Fruit fly (Drosophila melanogaster) whole organism, prepupa: Measurements from ENCODE around the gene CG13694.
A peak's percentile ranks its signal among the peaks of the same experiment; 100 is the strongest.

ENCODE experiments used
- Blimp-1 ChIP-seq: fragments of 200-800 bp; sonication (Bioruptor generic); optimal IDR thresholded peaks from 3 replicates; lab custom pipeline; 2017; ENCODE audit warnings: missing biosample characterization, missing genetic modification characterization, mild to moderate bottlenecking, moderate library complexity, missing genetic modification reagents
- CG10631 ChIP-seq: fragments of 200-800 bp; sonication (Bioruptor generic); optimal IDR thresholded peaks from 2 replicates; lab custom pipeline; 2016; ENCODE audit warnings: missing biosample characterization, missing genetic modification characterization
- CG10669 ChIP-seq: fragments of 200-800 bp; sonication (Bioruptor generic); optimal IDR thresholded peaks from 3 replicates; lab custom pipeline; 2018; ENCODE audit warnings: missing biosample characterization, mild to moderate bottlenecking, missing genetic modification characterization, moderate library complexity
- CG11294 ChIP-seq: fragments of 200-800 bp; sonication (Bioruptor generic); IDR thresholded peaks from 2 replicates; pipeline ENCODE4 v1.3.6; 2022; ENCODE audit warnings: missing biosample characterization, missing genetic modification characterization
- CG11762 ChIP-seq: fragments of 200-800 bp; sonication (Bioruptor generic); optimal IDR thresholded peaks from 3 replicates; lab custom pipeline; 2016; ENCODE audit warnings: missing biosample characterization, missing genetic modification characterization; ENCODE audit not compliant: insufficient read depth
- CG15336 ChIP-seq: fragments of 200-800 bp; sonication (Bioruptor generic); IDR thresholded peaks from 2 replicates; pipeline ENCODE4 v1.3.6; 2022; ENCODE audit warnings: missing biosample characterization, missing genetic modification characterization
- CG16779 ChIP-seq: fragments of 200-800 bp; sonication (Bioruptor generic); optimal IDR thresholded peaks from 3 replicates; lab custom pipeline; 2017; ENCODE audit warnings: missing biosample characterization, mild to moderate bottlenecking, missing genetic modification characterization
- CG6163 ChIP-seq: fragments of 200-800 bp; sonication (Bioruptor generic); IDR thresholded peaks from 3 replicates; pipeline ENCODE4 v1.3.6; 2022; ENCODE audit warnings: missing biosample characterization, missing genetic modification characterization
- CG6808 ChIP-seq: fragments of 200-800 bp; sonication (Bioruptor generic); optimal IDR thresholded peaks from 3 replicates; lab custom pipeline; 2017; ENCODE audit warnings: missing biosample characterization, missing genetic modification characterization, mild to moderate bottlenecking, moderate library complexity, missing genetic modification reagents
- CG6854 ChIP-seq: fragments of 200-800 bp; sonication (Bioruptor generic); optimal IDR thresholded peaks from 2 replicates; lab custom pipeline; 2017; ENCODE audit warnings: missing biosample characterization, mild to moderate bottlenecking, missing genetic modification characterization
- CG7368 ChIP-seq: fragments of 200-800 bp; sonication (Bioruptor generic); optimal IDR thresholded peaks from 3 replicates; lab custom pipeline; 2016; ENCODE audit warnings: missing biosample characterization, missing genetic modification characterization
- CG9139 ChIP-seq: fragments of 200-800 bp; sonication (Bioruptor generic); optimal IDR thresholded peaks from 3 replicates; lab custom pipeline; 2017; ENCODE audit warnings: missing biosample characterization, mild to moderate bottlenecking, missing genetic modification characterization
- Eip75B ChIP-seq: fragments of 200-800 bp; sonication (Bioruptor generic); optimal IDR thresholded peaks from 3 replicates; lab custom pipeline; 2016; ENCODE audit warnings: missing biosample characterization, missing genetic modification characterization
- Eip78C ChIP-seq: fragments of 200-800 bp; sonication (Bioruptor generic); peaks from one replicate; lab custom pipeline; 2016; ENCODE audit warnings: missing biosample characterization, missing genetic modification characterization
- Hr38 ChIP-seq: sonication (Bioruptor generic); optimal IDR thresholded peaks from 2 replicates; lab custom pipeline; 2016; ENCODE audit warnings: missing biosample characterization, missing genetic modification characterization
- Lpt ChIP-seq: fragments of 200-800 bp; sonication (Bioruptor generic); optimal IDR thresholded peaks from 3 replicates; lab custom pipeline; 2016; ENCODE audit warnings: missing biosample characterization, missing genetic modification characterization
- Sox102F ChIP-seq: fragments of 200-800 bp; sonication (Bioruptor generic); optimal IDR thresholded peaks from 2 replicates; lab custom pipeline; 2016; ENCODE audit warnings: missing biosample characterization, mild to moderate bottlenecking, missing genetic modification characterization
- Sox14 ChIP-seq: fragments of 200-800 bp; sonication (Bioruptor generic); optimal IDR thresholded peaks from 3 replicates; lab custom pipeline; 2016; ENCODE audit warnings: missing biosample characterization, missing genetic modification characterization
- Sox15 ChIP-seq: fragments of 200-800 bp; sonication (Bioruptor generic); optimal IDR thresholded peaks from 3 replicates; lab custom pipeline; 2016; ENCODE audit warnings: missing biosample characterization, missing genetic modification characterization
- acj6 ChIP-seq: fragments of 200-800 bp; sonication (Bioruptor generic); optimal IDR thresholded peaks from 3 replicates; lab custom pipeline; 2016; ENCODE audit warnings: missing biosample characterization, missing genetic modification characterization
- dsx ChIP-seq: fragments of 200-800 bp; optimal IDR thresholded peaks from 3 replicates; lab custom pipeline; 2019; ENCODE audit warnings: missing biosample characterization, mild to moderate bottlenecking, missing genetic modification characterization, moderate library complexity; ENCODE audit not compliant: poor library complexity, severe bottlenecking
- esn ChIP-seq: fragments of 200-800 bp; sonication (Bioruptor generic); optimal IDR thresholded peaks from 2 replicates; lab custom pipeline; 2016; ENCODE audit warnings: missing biosample characterization, mild to moderate bottlenecking, missing genetic modification characterization, moderate library complexity
- fd59A ChIP-seq: fragments of 200-800 bp; sonication (Bioruptor generic); optimal IDR thresholded peaks from 2 replicates; lab custom pipeline; 2017; ENCODE audit warnings: missing biosample characterization, mild to moderate bottlenecking, missing genetic modification characterization, missing genetic modification reagents
- fkh ChIP-seq: fragments of 200-800 bp; sonication (Bioruptor generic); optimal IDR thresholded peaks from 3 replicates; lab custom pipeline; 2017; ENCODE audit warnings: missing biosample characterization, mild to moderate bottlenecking, missing genetic modification characterization, moderate library complexity
- net ChIP-seq: fragments of 200-800 bp; sonication (Bioruptor generic); optimal IDR thresholded peaks from 3 replicates; lab custom pipeline; 2016; ENCODE audit warnings: missing biosample characterization, missing genetic modification characterization
- pdm3 ChIP-seq: fragments of 200-800 bp; sonication (Bioruptor generic); optimal IDR thresholded peaks from 3 replicates; lab custom pipeline; 2016; ENCODE audit warnings: missing biosample characterization, missing genetic modification characterization
- salr ChIP-seq, 2 experiments: fragments of 200-800 bp; sonication (Bioruptor generic); optimal IDR thresholded peaks; 3 replicates each; lab custom pipeline; 2016 to 2018; ENCODE audit warnings: missing biosample characterization in 2 of 2, missing genetic modification characterization in 2 of 2, mild to moderate bottlenecking in 1 of 2
- ss ChIP-seq, 2 experiments: fragments of 200-800 bp; sonication (Bioruptor generic); optimal IDR thresholded peaks; 2 replicates in 1 of 2; 3 replicates in 1 of 2; lab custom pipeline; 2017 to 2018; ENCODE audit warnings: mild to moderate bottlenecking in 2 of 2, missing biosample characterization in 2 of 2, missing genetic modification characterization in 2 of 2, moderate library complexity in 1 of 2
- vri ChIP-seq: fragments of 200-800 bp; sonication (Bioruptor generic); optimal IDR thresholded peaks from 3 replicates; lab custom pipeline; 2016; ENCODE audit warnings: missing biosample characterization, mild to moderate bottlenecking, missing genetic modification characterization

The CG13694 gene

DNA sequence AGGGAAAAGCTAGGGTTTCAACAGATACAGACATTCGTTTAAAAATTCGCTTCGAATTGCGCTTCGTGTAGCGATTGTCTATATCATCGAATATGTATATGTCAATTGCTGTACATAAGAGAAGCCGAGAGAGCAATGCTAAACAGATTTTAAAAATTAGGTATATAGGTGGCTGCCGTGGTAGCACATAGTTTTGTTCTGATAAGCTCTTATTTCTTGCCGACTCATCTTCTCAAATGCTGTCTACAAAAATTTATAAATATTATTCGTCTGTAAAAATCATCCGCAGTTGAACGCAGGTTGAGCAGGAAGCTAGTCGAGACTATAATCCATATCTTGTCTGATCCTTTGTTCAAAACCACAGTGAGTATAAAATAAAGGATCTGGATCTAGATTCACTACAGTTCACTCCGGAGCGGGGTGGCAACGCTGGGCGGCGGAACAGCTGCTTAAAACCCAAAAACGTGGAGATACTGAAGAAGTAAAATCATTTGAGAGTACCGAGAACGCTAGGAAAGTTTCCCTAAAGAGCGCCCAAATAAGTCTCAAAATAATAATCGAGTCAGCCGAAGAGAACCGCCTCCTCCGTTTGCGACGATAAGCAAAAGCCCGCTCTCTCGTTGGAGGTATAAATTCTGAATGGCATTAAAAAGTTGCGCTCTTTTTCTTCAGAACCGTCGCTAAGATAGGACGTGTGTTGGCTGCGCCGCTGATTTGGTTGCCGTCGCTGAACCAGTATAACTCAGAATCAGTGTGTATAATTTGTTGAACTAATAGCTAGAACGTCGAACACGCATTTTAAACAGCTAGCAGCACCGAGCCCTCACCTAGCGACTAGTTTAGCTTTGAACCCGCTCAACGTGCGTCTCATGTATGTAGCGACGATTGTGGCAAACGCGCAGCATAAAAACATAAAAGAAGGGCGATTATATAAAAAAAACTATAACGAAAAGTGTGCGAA lies 8.5 kb downstream of the CG13694 start:
- TF ChIP-seq Sox15 (no peak), pdm3 (GFP tag; lab: Kevin White, UChicago) (no peak), acj6 (GFP tag; lab: Kevin White, UChicago) (no peak), net (GFP tag; lab: Kevin White, UChicago) (no peak), Eip78C (GFP tag; lab: Kevin White, UChicago) (peak; percentile 47), CG7368 (GFP tag; lab: Kevin White, UChicago) (no peak), ss (GFP tag; optimal IDR thresholded peaks at IDR 0.05; lab: Kevin White, UChicago) (no peak), Eip75B (GFP tag; lab: Kevin White, UChicago) (no peak), Sox14 (GFP tag; lab: Kevin White, UChicago) (peak; percentile 86), dsx (GFP tag; lab: Kevin White, UChicago) (no peak), Sox102F (GFP tag; lab: Kevin White, UChicago) (no peak), CG16779 (tag; lab: Kevin White, UChicago) (no peak), CG11762 (GFP tag; lab: Kevin White, UChicago) (no peak), CG6854 (peak; percentile 71), fkh (GFP tag; lab: Kevin White, UChicago) (no peak), Hr38 (GFP tag; lab: Kevin White, UChicago) (no peak), esn (GFP tag; lab: Kevin White, UChicago) (peak; percentile 6)

DNA sequence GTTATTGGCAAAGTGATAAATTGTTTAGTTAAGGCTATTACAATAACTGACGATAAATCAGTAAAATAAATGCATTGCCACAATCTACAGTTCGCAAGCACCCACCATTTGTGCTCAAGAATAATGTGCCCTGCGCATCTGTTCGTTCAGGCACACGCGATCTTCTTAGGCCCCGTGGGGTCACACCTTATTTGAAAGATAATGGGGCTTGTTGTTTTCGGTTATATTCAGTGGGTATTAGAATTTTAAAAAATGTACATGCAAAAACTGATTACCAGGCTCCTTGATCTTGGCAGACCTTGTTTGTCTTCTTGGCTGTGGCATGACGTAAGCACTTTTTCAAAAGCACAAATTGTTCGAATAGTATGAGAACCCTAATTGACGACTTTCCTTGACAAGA lies 9.3 kb downstream of the CG13694 start:
- TF ChIP-seq Blimp-1 (GFP tag; lab: Kevin White, UChicago): no peak
- TF ChIP-seq salr (GFP tag; optimal IDR thresholded peaks at IDR 0.05; lab: Kevin White, UChicago): no peak
- TF ChIP-seq vri (GFP tag; lab: Kevin White, UChicago): no peak
- TF ChIP-seq CG10669 (GFP tag; lab: Kevin White, UChicago): no peak
- no peak for TF ChIP-seq Lpt
- TF ChIP-seq CG6808 (GFP tag; lab: Kevin White, UChicago): no peak
- no peak for TF ChIP-seq fd59A (GFP tag; lab: Kevin White, UChicago)
- TF ChIP-seq Sox15: no peak
- no peak for TF ChIP-seq ss (GFP tag; optimal IDR thresholded peaks at IDR 0.05; lab: Kevin White, UChicago)
- TF ChIP-seq CG6163: no peak
- no peak for TF ChIP-seq Sox14 (GFP tag; lab: Kevin White, UChicago)
- TF ChIP-seq CG10631 (GFP tag; lab: Kevin White, UChicago): no peak
- TF ChIP-seq Eip75B (GFP tag; lab: Kevin White, UChicago): no peak

DNA sequence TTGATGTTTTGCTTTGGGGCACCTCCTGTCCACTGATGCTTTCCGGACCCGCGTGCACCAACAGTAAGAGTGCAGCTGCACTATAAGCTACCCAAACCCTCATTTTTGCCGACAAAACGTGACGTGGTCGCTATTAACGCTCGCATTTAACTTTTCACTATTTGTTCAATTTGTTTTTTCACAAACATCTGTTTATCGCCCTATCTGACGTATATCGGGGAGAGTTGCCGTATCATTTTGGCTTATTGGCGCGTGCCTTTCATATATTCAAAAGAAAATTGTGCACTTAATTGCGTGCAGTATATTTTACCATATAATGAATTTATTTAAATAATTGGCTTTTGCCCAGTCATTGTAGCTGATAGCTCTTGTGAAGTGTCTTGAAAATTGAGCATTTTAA lies 9.7 kb downstream of the CG13694 start, which contains the start of the genes Nhe1 and Sam-S:
Gene Nhe1, minus strand, starts transcription at position 193 of the 400 bp plus-strand sequence.
Gene Sam-S, plus strand, starts transcription at position 364 of the 400 bp plus-strand sequence.
- no peak for TF ChIP-seq Eip75B (GFP tag; lab: Kevin White, UChicago)
- peak; percentile 81 for TF ChIP-seq fkh (GFP tag; lab: Kevin White, UChicago)
- no peak for TF ChIP-seq esn (GFP tag; lab: Kevin White, UChicago)
- TF ChIP-seq CG15336 (GFP tag; lab: Robert Waterston, UW): 0 out of 2 replicates have a peak, but pooled peaks have one; percentile 9
- TF ChIP-seq, all 60 proteins: peak for 2

DNA sequence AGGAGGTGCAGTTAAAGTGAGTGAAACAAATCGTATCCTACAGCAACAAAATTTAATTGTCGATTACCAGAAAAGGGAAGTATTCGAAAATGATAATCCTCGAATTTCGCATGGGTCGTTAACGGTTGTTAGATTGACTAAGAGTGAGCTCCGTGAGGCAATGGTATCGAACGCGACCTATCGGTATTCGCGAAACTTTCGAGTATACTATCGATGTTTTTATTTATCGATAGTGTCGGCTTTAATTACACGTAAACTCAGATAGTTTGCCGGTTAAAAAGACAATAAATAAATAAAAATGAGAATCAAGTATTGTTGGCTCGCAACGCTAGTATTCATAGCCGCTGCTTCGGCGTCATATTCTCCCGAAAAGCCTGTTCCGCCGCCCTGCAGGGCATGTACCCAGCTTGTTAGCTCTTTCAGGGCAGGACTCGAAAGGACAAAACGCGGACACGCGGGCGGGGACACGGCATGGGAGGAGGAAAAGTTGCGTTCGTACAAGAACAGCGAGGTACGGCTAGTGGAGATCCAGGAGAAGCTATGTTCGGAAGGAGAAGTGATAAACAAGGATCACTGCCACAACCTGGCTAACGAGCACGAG lies 14.0 kb downstream of the CG13694 start, which contains the start of gene Creld:
Gene Creld, plus strand, starts transcription at position 220 of the 601 bp plus-strand sequence.
- peak; percentile 21 for TF ChIP-seq esn (GFP tag; lab: Kevin White, UChicago)
- no peak for TF ChIP-seq CG9139 (GFP tag; lab: Kevin White, UChicago)
- TF ChIP-seq Eip75B (GFP tag; lab: Kevin White, UChicago): no peak
- TF ChIP-seq CG11294 (GFP tag; lab: Robert Waterston, UW): no peak
